Worm (Caenorhabditis elegans) whole organism, L4 larva: ENCODE measurements around the gene irld-49.

Experiments used
- attf-4 ChIP-seq: sonication (generic microtip); optimal IDR thresholded peaks from 3 replicates; lab custom pipeline; 2017; ENCODE audit warnings: missing biosample characterization, missing genetic modification characterization
- lsy-2 ChIP-seq, 2 experiments: fragments of 150-350 bp in 1 of 2; sonication (generic microtip) in 1 of 2; optimal IDR thresholded peaks; 2 replicates each; lab custom pipeline; 2014 to 2017; ENCODE audit warnings: missing biosample characterization in 2 of 2, missing genetic modification characterization in 2 of 2
- mep-1 ChIP-seq: fragments of 150-350 bp; sonication (generic microtip); optimal IDR thresholded peaks from 3 replicates; lab custom pipeline; 2014; ENCODE audit warnings: missing biosample characterization, missing genetic modification characterization

ce11 chrII:2922359-2922758 is 21.6 kb upstream of the irld-49 start:
- no peak for TF ChIP-seq attf-4
- no peak for TF ChIP-seq mep-1 (tag; lab: Kevin White, UChicago)
- no peak for TF ChIP-seq lsy-2 (tag; optimal IDR thresholded peaks at IDR 0.05; lab: Kevin White, UChicago)
